Worm (Caenorhabditis elegans) whole organism, L3 larva: Measurements from ENCODE around the gene F54C9.11.

Source experiments
- R02D3.7 ChIP-seq: fragments of 150-350 bp; optimal IDR thresholded peaks from 2 replicates; lab custom pipeline; 2014; ENCODE audit warnings: missing biosample characterization, missing genetic modification characterization
- ama-1 ChIP-seq: fragments of 150-350 bp; optimal IDR thresholded peaks from 2 replicates; lab custom pipeline; 2018
- ceh-16 ChIP-seq: sonication (generic microtip); optimal IDR thresholded peaks from 2 replicates; lab custom pipeline; 2017; ENCODE audit warnings: missing biosample characterization, missing genetic modification characterization
- ceh-28 ChIP-seq: fragments of 150-350 bp; optimal IDR thresholded peaks from 2 replicates; lab custom pipeline; 2014; ENCODE audit warnings: missing biosample characterization, missing genetic modification reagents, missing genetic modification characterization
- ceh-82 ChIP-seq: fragments of 150-350 bp; optimal IDR thresholded peaks from 2 replicates; lab custom pipeline; 2014; ENCODE audit warnings: missing biosample characterization, missing genetic modification characterization
- ceh-9 ChIP-seq: sonication (generic microtip); optimal IDR thresholded peaks from 2 replicates; lab custom pipeline; 2018; ENCODE audit warnings: missing biosample characterization, missing genetic modification characterization
- daf-12 ChIP-seq: fragments of 150-350 bp; optimal IDR thresholded peaks from 2 replicates; lab custom pipeline; 2014; ENCODE audit warnings: missing biosample characterization, missing genetic modification reagents, missing genetic modification characterization
- egl-27 ChIP-seq: sonication (generic microtip); optimal IDR thresholded peaks from 4 replicates; lab custom pipeline; 2017; ENCODE audit warnings: missing biosample characterization, missing genetic modification reagents, missing genetic modification characterization
- egl-5 ChIP-seq: fragments of 150-350 bp; optimal IDR thresholded peaks from 2 replicates; lab custom pipeline; 2017; ENCODE audit warnings: missing biosample characterization, missing genetic modification reagents, missing genetic modification characterization, inconsistent platforms
- elt-1 ChIP-seq: fragments of 150-350 bp; optimal IDR thresholded peaks from 2 replicates; lab custom pipeline; 2014; ENCODE audit warnings: missing biosample characterization, missing genetic modification characterization
- elt-2 ChIP-seq: sonication (generic microtip); optimal IDR thresholded peaks from 2 replicates; lab custom pipeline; 2016; ENCODE audit warnings: missing genetic modification reagents, mild to moderate bottlenecking, missing genetic modification characterization, missing compliant biosample characterization
- elt-3 ChIP-seq, 3 experiments: fragments of 150-350 bp in 1 of 3; sonication (generic microtip) in 2 of 3; optimal IDR thresholded peaks; 2 replicates in 2 of 3; 4 replicates in 1 of 3; lab custom pipeline; 2014 to 2017; ENCODE audit warnings: missing biosample characterization in 3 of 3, missing genetic modification characterization in 3 of 3
- eor-1 ChIP-seq, 2 experiments: fragments of 150-350 bp; optimal IDR thresholded peaks; 2 replicates each; lab custom pipeline; 2014 to 2018; ENCODE audit warnings: missing biosample characterization in 2 of 2, missing genetic modification characterization in 2 of 2
- fkh-10 ChIP-seq: sonication (generic microtip); optimal IDR thresholded peaks from 2 replicates; lab custom pipeline; 2017; ENCODE audit warnings: missing biosample characterization, missing genetic modification reagents, missing genetic modification characterization
- fkh-2 ChIP-seq: fragments of 150-350 bp; optimal IDR thresholded peaks from 2 replicates; lab custom pipeline; 2014; ENCODE audit warnings: missing biosample characterization, missing genetic modification reagents, missing genetic modification characterization
- fos-1 ChIP-seq: fragments of 150-350 bp; optimal IDR thresholded peaks from 2 replicates; lab custom pipeline; 2014; ENCODE audit warnings: missing biosample characterization, missing genetic modification characterization
- hmg-11 ChIP-seq: sonication (generic microtip); optimal IDR thresholded peaks from 2 replicates; lab custom pipeline; 2016; ENCODE audit warnings: missing genetic modification characterization, missing compliant biosample characterization
- jun-1 ChIP-seq: fragments of 150-350 bp; optimal IDR thresholded peaks from 2 replicates; lab custom pipeline; 2014; ENCODE audit warnings: missing biosample characterization, missing genetic modification reagents, missing genetic modification characterization
- lin-15B ChIP-seq: fragments of 150-350 bp; optimal IDR thresholded peaks from 2 replicates; lab custom pipeline; 2014; ENCODE audit warnings: missing biosample characterization, missing genetic modification characterization
- lin-39 ChIP-seq: fragments of 150-350 bp; optimal IDR thresholded peaks from 2 replicates; lab custom pipeline; 2018; ENCODE audit warnings: missing biosample characterization, missing genetic modification reagents, missing genetic modification characterization
- mdl-1 ChIP-seq: fragments of 150-350 bp; optimal IDR thresholded peaks from 2 replicates; lab custom pipeline; 2014; ENCODE audit warnings: missing biosample characterization, missing genetic modification characterization
- nfya-1 ChIP-seq: sonication (generic microtip); optimal IDR thresholded peaks from 2 replicates; lab custom pipeline; 2017; ENCODE audit warnings: missing genetic modification characterization, mild to moderate bottlenecking, missing compliant biosample characterization, antibody characterized with exemption, moderate library complexity; ENCODE audit not compliant: insufficient read depth
- nhr-11 ChIP-seq: fragments of 150-350 bp; optimal IDR thresholded peaks from 2 replicates; lab custom pipeline; 2014; ENCODE audit warnings: missing biosample characterization, missing genetic modification characterization
- nhr-12 ChIP-seq: fragments of 150-350 bp; optimal IDR thresholded peaks from 2 replicates; lab custom pipeline; 2014; ENCODE audit warnings: missing biosample characterization, missing genetic modification characterization
- nhr-23 ChIP-seq: fragments of 150-350 bp; optimal IDR thresholded peaks from 2 replicates; lab custom pipeline; 2014; ENCODE audit warnings: missing biosample characterization, missing genetic modification reagents, missing genetic modification characterization
- nhr-25 ChIP-seq: sonication (generic microtip); optimal IDR thresholded peaks from 2 replicates; lab custom pipeline; 2017; ENCODE audit warnings: missing biosample characterization, missing genetic modification characterization
- nhr-43 ChIP-seq: sonication (generic microtip); optimal IDR thresholded peaks from 2 replicates; lab custom pipeline; 2016; ENCODE audit warnings: mild to moderate bottlenecking, missing genetic modification characterization, missing compliant biosample characterization; ENCODE audit not compliant: poor library complexity, severe bottlenecking
- nhr-67 ChIP-seq: fragments of 150-350 bp; optimal IDR thresholded peaks from 2 replicates; lab custom pipeline; 2014; ENCODE audit warnings: missing biosample characterization, missing genetic modification characterization
- nhr-76 ChIP-seq: fragments of 150-350 bp; sonication (generic microtip); optimal IDR thresholded peaks from 5 replicates; lab custom pipeline; 2014; ENCODE audit warnings: missing biosample characterization, missing genetic modification characterization
- pha-4 ChIP-seq: fragments of 150-350 bp; optimal IDR thresholded peaks from 2 replicates; lab custom pipeline; 2014; ENCODE audit warnings: missing biosample characterization, missing genetic modification reagents, missing genetic modification characterization
- pqm-1 ChIP-seq: fragments of 150-350 bp; optimal IDR thresholded peaks from 2 replicates; lab custom pipeline; 2017; ENCODE audit warnings: missing biosample characterization, missing genetic modification characterization, inconsistent platforms
- sea-2 ChIP-seq: fragments of 150-350 bp; sonication (generic microtip); optimal IDR thresholded peaks from 4 replicates; lab custom pipeline; 2014; ENCODE audit warnings: missing biosample characterization, missing genetic modification reagents, missing genetic modification characterization
- tbx-2 ChIP-seq: sonication (generic microtip); optimal IDR thresholded peaks from 2 replicates; lab custom pipeline; 2016; ENCODE audit warnings: mild to moderate bottlenecking, missing genetic modification characterization, missing compliant biosample characterization
- unc-39 ChIP-seq: sonication (generic microtip); optimal IDR thresholded peaks from 4 replicates; lab custom pipeline; 2017; ENCODE audit warnings: missing biosample characterization, missing genetic modification characterization
- zag-1 ChIP-seq: fragments of 150-350 bp; optimal IDR thresholded peaks from 2 replicates; lab custom pipeline; 2014; ENCODE audit warnings: missing biosample characterization, missing genetic modification characterization
- ztf-11 ChIP-seq: fragments of 150-350 bp; optimal IDR thresholded peaks from 2 replicates; lab custom pipeline; 2014; ENCODE audit warnings: missing biosample characterization, missing genetic modification characterization
- ztf-4 ChIP-seq: fragments of 150-350 bp; optimal IDR thresholded peaks from 2 replicates; lab custom pipeline; 2014; ENCODE audit warnings: missing biosample characterization, missing genetic modification characterization

The F54C9.11 gene

DNA sequence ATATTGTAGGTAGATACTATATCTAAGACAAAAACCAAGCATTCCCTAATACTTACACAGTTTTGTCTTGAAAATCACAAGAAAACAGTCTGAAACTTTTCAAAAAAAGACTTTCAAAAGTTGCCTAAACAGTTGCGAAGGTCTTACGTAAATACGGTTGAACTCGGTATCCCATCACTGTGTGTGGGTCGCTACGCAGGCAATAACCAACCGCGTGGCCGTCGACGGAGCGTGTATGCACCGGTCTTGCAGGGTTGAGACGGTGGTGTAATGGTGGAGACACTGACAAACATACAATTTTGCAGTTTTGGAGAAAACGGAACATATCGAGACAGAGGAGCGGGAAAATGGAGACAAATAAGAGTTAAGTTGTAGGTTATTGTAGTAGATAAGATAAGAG, 23.7 kb downstream of the F54C9.11 start, which contains the start of gene iff-2 (continued):
- peak; percentile 100 for TF ChIP-seq pha-4 (tag; lab: Kevin White, UChicago)
- peak; percentile 52 for TF ChIP-seq unc-39 (tag; lab: Kevin White, UChicago)
- peak; percentile 99 for TF ChIP-seq nhr-11 (tag; lab: Kevin White, UChicago)
- peak; percentile 94 for TF ChIP-seq R02D3.7 (tag; lab: Kevin White, UChicago)
- TF ChIP-seq daf-12: no peak
- peak; percentile 97 for TF ChIP-seq hmg-11 (tag; lab: Kevin White, UChicago)
- peak; percentile 94 for TF ChIP-seq tbx-2 (tag; lab: Kevin White, UChicago)
- peak; percentile 97 for TF ChIP-seq elt-2
- peak; percentile 29 for TF ChIP-seq nhr-67 (tag; lab: Kevin White, UChicago)
- peak; percentile 99 for TF ChIP-seq pqm-1 (tag; lab: Kevin White, UChicago)
- no peak for TF ChIP-seq sea-2 (GFP tag; lab: Kevin White, UChicago)
- peak; percentile 77 for TF ChIP-seq zag-1
- peak; percentile 73 for TF ChIP-seq ceh-16 (tag; lab: Kevin White, UChicago)
- peak; percentile 98 for TF ChIP-seq nhr-43 (tag; lab: Kevin White, UChicago)
- TF ChIP-seq fkh-2 (tag; lab: Kevin White, UChicago): peak; percentile 67
- TF ChIP-seq ceh-9: no peak

DNA sequence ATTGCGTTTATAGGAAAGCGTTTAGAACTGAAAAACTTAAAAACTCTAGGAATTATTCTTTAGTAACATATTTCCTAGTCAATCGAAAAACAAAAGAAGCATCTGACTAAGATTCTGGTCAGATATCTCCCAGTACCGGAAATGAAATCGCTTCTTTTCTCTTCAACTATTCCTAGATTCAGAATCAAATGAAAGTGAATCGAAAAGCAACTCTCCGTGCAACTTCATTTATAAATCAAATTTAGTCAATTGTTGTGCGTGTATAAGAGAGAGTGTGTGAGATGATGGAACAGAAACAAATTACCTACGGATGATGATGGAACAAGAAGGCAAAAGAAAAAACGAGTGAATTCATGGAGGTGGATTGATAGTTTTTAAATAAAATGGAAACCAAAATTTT, 25.7 kb downstream of the F54C9.11 start:
- no peak for TF ChIP-seq mdl-1 (tag; lab: Kevin White, UChicago)
- TF ChIP-seq nhr-11 (tag; lab: Kevin White, UChicago): peak; percentile 32
- peak; percentile 1 for TF ChIP-seq nfya-1
- peak; percentile 31 for TF ChIP-seq ceh-28
- peak; percentile 17 for TF ChIP-seq jun-1
- peak; percentile 98 for TF ChIP-seq fkh-10 (GFP tag; lab: Kevin White, UChicago)
- TF ChIP-seq hmg-11 (tag; lab: Kevin White, UChicago): no peak
- peak; percentile 29 for TF ChIP-seq nhr-23 (tag; lab: Kevin White, UChicago)
- TF ChIP-seq, all 47 proteins: peak for 6

DNA sequence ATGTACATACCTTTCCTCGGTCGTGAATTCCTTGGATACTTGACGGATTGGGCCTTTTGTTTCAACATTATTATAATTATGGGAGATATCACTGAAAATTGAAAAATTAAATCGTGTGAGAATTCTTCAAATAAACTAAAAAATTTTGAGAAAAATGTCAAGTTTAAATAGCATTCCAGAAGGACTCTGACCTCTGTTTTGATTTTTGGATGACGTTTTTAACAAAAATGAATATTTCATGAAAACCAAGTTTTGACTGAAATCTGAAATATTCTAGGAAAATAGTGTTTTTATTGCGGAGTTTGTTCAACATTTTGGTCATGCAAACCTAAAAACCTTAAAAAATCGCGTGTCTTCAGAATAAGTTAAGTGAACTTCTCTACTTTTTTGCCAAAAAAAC, 28.7 kb downstream of the F54C9.11 start, which contains the start of gene glb-27:
glb-27 (minus strand) TSS at position 101 of the 400 bp plus-strand sequence.
- TF ChIP-seq hmg-11 (tag; lab: Kevin White, UChicago): no peak
- no peak for TF ChIP-seq nhr-12 (tag; lab: Kevin White, UChicago)
- no peak for TF ChIP-seq fos-1 (tag; lab: Kevin White, UChicago)
- no peak for TF ChIP-seq ceh-82 (tag; lab: Kevin White, UChicago)
- no peak for TF ChIP-seq egl-5
- no peak for TF ChIP-seq lin-39 (tag; lab: Kevin White, UChicago)
- TF ChIP-seq elt-1 (tag; lab: Kevin White, UChicago): no peak
- TF ChIP-seq eor-1 (tag; optimal IDR thresholded peaks at IDR 0.05; lab: Kevin White, UChicago): no peak
- no peak for TF ChIP-seq elt-3 (tag; optimal IDR thresholded peaks at IDR 0.05; lab: Kevin White, UChicago)
- no peak for TF ChIP-seq tbx-2 (tag; lab: Kevin White, UChicago)
- TF ChIP-seq elt-2: no peak
- TF ChIP-seq nfya-1: no peak
- TF ChIP-seq nhr-11 (tag; lab: Kevin White, UChicago): no peak
- no peak for TF ChIP-seq nhr-76 (tag; lab: Kevin White, UChicago)
- TF ChIP-seq nhr-25 (tag; lab: Kevin White, UChicago): no peak
- no peak for TF ChIP-seq ztf-4 (tag; lab: Kevin White, UChicago)

DNA sequence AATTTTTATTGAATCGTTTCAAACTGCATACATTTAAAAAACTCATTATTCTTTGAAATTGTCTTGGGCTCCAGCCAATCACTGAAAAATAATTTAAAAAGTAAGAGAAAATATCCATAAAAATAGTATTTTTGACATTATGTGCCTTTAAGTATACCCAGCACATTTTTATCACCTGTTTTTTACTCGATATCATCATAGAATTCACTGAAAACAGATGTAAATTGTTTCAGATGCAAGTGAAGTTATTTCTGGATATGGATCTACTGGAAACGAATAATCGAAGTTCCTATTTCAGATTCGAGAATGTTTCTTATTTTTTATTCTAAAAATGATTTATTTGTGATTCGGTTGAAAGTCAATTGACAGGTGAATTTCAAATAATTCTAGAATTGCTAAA, 30.3 kb downstream of the F54C9.11 start:
- no peak for TF ChIP-seq nhr-12 (tag; lab: Kevin White, UChicago)
- TF ChIP-seq ama-1: no peak
- no peak for TF ChIP-seq fkh-10 (GFP tag; lab: Kevin White, UChicago)
- TF ChIP-seq egl-27 (tag; lab: Kevin White, UChicago): no peak
- TF ChIP-seq tbx-2 (tag; lab: Kevin White, UChicago): no peak
- no peak for TF ChIP-seq nhr-76 (tag; lab: Kevin White, UChicago)
- TF ChIP-seq unc-39 (tag; lab: Kevin White, UChicago): no peak
- no peak for TF ChIP-seq jun-1
- no peak for TF ChIP-seq elt-3 (tag; optimal IDR thresholded peaks at IDR 0.05; lab: Kevin White, UChicago)
- TF ChIP-seq ztf-11 (tag; lab: Kevin White, UChicago): no peak
- TF ChIP-seq mdl-1 (tag; lab: Kevin White, UChicago): no peak
- no peak for TF ChIP-seq ztf-4 (tag; lab: Kevin White, UChicago)
- no peak for TF ChIP-seq nhr-11 (tag; lab: Kevin White, UChicago)
- no peak for TF ChIP-seq sea-2 (GFP tag; lab: Kevin White, UChicago)
- TF ChIP-seq lin-15B (tag; lab: Kevin White, UChicago): no peak
- TF ChIP-seq fos-1 (tag; lab: Kevin White, UChicago): no peak
- no peak for TF ChIP-seq nhr-25 (tag; lab: Kevin White, UChicago)
